Worm (Caenorhabditis elegans) whole organism, mixed stage, embryonic: ENCODE measurements around the gene C02F5.2.

Source experiments
- blmp-1 ChIP-seq: fragments of 150-350 bp; optimal IDR thresholded peaks from 2 replicates; lab custom pipeline; 2014; ENCODE audit warnings: missing biosample characterization, missing genetic modification characterization
- cnd-1 ChIP-seq: fragments of 200-800 bp; sonication (Bioruptor generic); optimal IDR thresholded peaks from 2 replicates; lab custom pipeline; 2018; ENCODE audit warnings: mild to moderate bottlenecking, missing genetic modification characterization, missing compliant biosample characterization
- unc-62 ChIP-seq: fragments of 150-350 bp; optimal IDR thresholded peaks from 2 replicates; lab custom pipeline; 2014; ENCODE audit warnings: missing biosample characterization, missing genetic modification reagents, missing genetic modification characterization
- ztf-11 ChIP-seq: fragments of 150-350 bp; optimal IDR thresholded peaks from 2 replicates; lab custom pipeline; 2014; ENCODE audit warnings: missing biosample characterization, missing genetic modification characterization

ce11 chrIII:8235880-8236279, 13.5 kb upstream of the C02F5.2 start, which contains the start of gene C02F5.5:
- TF ChIP-seq ztf-11 (no peak), unc-62 (no peak), cnd-1 (no peak), blmp-1 (no peak)
